Worm (Caenorhabditis elegans) whole organism, late embryonic: ENCODE results near the gene coel-1.

ENCODE experiments used
- C08G9.2 ChIP-seq: sonication (generic microtip); optimal IDR thresholded peaks from 2 replicates; lab custom pipeline; 2016; ENCODE audit warnings: mild to moderate bottlenecking, missing genetic modification characterization, moderate library complexity, missing compliant biosample characterization
- C38D4.7 ChIP-seq: fragments of 200-800 bp; sonication (Bioruptor generic); optimal IDR thresholded peaks from 2 replicates; lab custom pipeline; 2018; ENCODE audit warnings: mild to moderate bottlenecking, missing genetic modification characterization, moderate library complexity, missing compliant biosample characterization
- F13H6.1 ChIP-seq: sonication (generic microtip); optimal IDR thresholded peaks from 2 replicates; lab custom pipeline; 2016; ENCODE audit warnings: missing genetic modification characterization, missing compliant biosample characterization
- K02D7.2 ChIP-seq: sonication (generic microtip); optimal IDR thresholded peaks from 2 replicates; lab custom pipeline; 2017; ENCODE audit warnings: mild to moderate bottlenecking, missing genetic modification characterization, missing compliant biosample characterization
- K09A11.1 ChIP-seq: sonication (generic microtip); optimal IDR thresholded peaks from 2 replicates; lab custom pipeline; 2017; ENCODE audit warnings: antibody characterized with exemption, mild to moderate bottlenecking, missing genetic modification characterization, missing compliant biosample characterization; ENCODE audit not compliant: insufficient read depth
- T23F11.4 ChIP-seq: fragments of 200-800 bp; sonication (Bioruptor generic); optimal IDR thresholded peaks from 2 replicates; lab custom pipeline; 2018; ENCODE audit warnings: mild to moderate bottlenecking, missing genetic modification characterization, missing compliant biosample characterization
- ahr-1 ChIP-seq: sonication (generic microtip); optimal IDR thresholded peaks from 2 replicates; lab custom pipeline; 2016; ENCODE audit warnings: missing genetic modification characterization, missing compliant biosample characterization
- ama-1 ChIP-seq: fragments of 150-350 bp; optimal IDR thresholded peaks from 2 replicates; lab custom pipeline; 2014
- ceh-14 ChIP-seq: sonication (generic microtip); optimal IDR thresholded peaks from 2 replicates; lab custom pipeline; 2016; ENCODE audit warnings: missing genotype, missing genetic modification characterization, missing compliant biosample characterization
- ceh-18 ChIP-seq: sonication (generic microtip); optimal IDR thresholded peaks from 2 replicates; lab custom pipeline; 2016; ENCODE audit warnings: missing genetic modification characterization, missing compliant biosample characterization
- ceh-19 ChIP-seq: fragments of 200-800 bp; sonication (Bioruptor generic); optimal IDR thresholded peaks from 2 replicates; lab custom pipeline; 2018; ENCODE audit warnings: mild to moderate bottlenecking, missing genetic modification characterization, missing compliant biosample characterization
- ceh-22 ChIP-seq: sonication (generic microtip); optimal IDR thresholded peaks from 2 replicates; lab custom pipeline; 2017; ENCODE audit warnings: missing biosample characterization, missing genetic modification characterization
- ceh-30 ChIP-seq: fragments of 150-350 bp; optimal IDR thresholded peaks from 2 replicates; lab custom pipeline; 2014; ENCODE audit warnings: missing biosample characterization, missing genetic modification characterization
- ceh-31 ChIP-seq: sonication (generic microtip); optimal IDR thresholded peaks from 2 replicates; lab custom pipeline; 2016; ENCODE audit warnings: missing genetic modification characterization, missing compliant biosample characterization
- ceh-34 ChIP-seq: sonication (generic microtip); optimal IDR thresholded peaks from 2 replicates; lab custom pipeline; 2016; ENCODE audit warnings: mild to moderate bottlenecking, missing genetic modification characterization, missing compliant biosample characterization
- ceh-45 ChIP-seq: fragments of 200-800 bp; sonication (Bioruptor generic); IDR thresholded peaks from 2 replicates; pipeline ENCODE4 v1.3.6; 2022; ENCODE audit warnings: missing genetic modification reagents, missing genetic modification characterization, missing compliant biosample characterization
- ceh-48 ChIP-seq: sonication (generic microtip); optimal IDR thresholded peaks from 2 replicates; lab custom pipeline; 2016; ENCODE audit warnings: missing genetic modification characterization, inconsistent platforms, missing compliant biosample characterization
- ceh-6 ChIP-seq: fragments of 200-800 bp; sonication (Bioruptor generic); optimal IDR thresholded peaks from 2 replicates; lab custom pipeline; 2018; ENCODE audit warnings: mild to moderate bottlenecking, missing genetic modification characterization, missing compliant biosample characterization
- ceh-9 ChIP-seq: sonication (generic microtip); optimal IDR thresholded peaks from 2 replicates; lab custom pipeline; 2016; ENCODE audit warnings: mild to moderate bottlenecking, missing genetic modification characterization, inconsistent platforms, missing compliant biosample characterization
- che-1 ChIP-seq: sonication (generic microtip); optimal IDR thresholded peaks from 2 replicates; lab custom pipeline; 2016; ENCODE audit warnings: mild to moderate bottlenecking, missing genetic modification characterization, missing compliant biosample characterization
- elt-2 ChIP-seq: sonication (generic microtip); optimal IDR thresholded peaks from 2 replicates; lab custom pipeline; 2016; ENCODE audit warnings: missing genetic modification reagents, missing genetic modification characterization, missing compliant biosample characterization
- elt-4 ChIP-seq: sonication (generic microtip); optimal IDR thresholded peaks from 2 replicates; lab custom pipeline; 2016; ENCODE audit warnings: missing genetic modification characterization, missing compliant biosample characterization
- eyg-1 ChIP-seq: sonication (generic microtip); optimal IDR thresholded peaks from 2 replicates; lab custom pipeline; 2016; ENCODE audit warnings: missing genotype, missing genetic modification characterization, missing compliant biosample characterization
- fax-1 ChIP-seq: sonication (generic microtip); optimal IDR thresholded peaks from 2 replicates; lab custom pipeline; 2016; ENCODE audit warnings: missing genotype, missing genetic modification characterization, missing compliant biosample characterization
- fkh-10 ChIP-seq: fragments of 150-350 bp; optimal IDR thresholded peaks from 2 replicates; lab custom pipeline; 2014; ENCODE audit warnings: missing biosample characterization, missing genetic modification reagents, missing genetic modification characterization
- gmeb-2 ChIP-seq: sonication (generic microtip); optimal IDR thresholded peaks from 2 replicates; lab custom pipeline; 2016; ENCODE audit warnings: missing genetic modification characterization, inconsistent platforms, missing compliant biosample characterization
- hlh-13 ChIP-seq: fragments of 200-800 bp; sonication (Bioruptor generic); optimal IDR thresholded peaks from 2 replicates; lab custom pipeline; 2018; ENCODE audit warnings: mild to moderate bottlenecking, missing genetic modification characterization, missing compliant biosample characterization
- hlh-15 ChIP-seq: sonication (generic microtip); optimal IDR thresholded peaks from 2 replicates; lab custom pipeline; 2016; ENCODE audit warnings: missing genetic modification characterization, missing compliant biosample characterization
- hlh-6 ChIP-seq: sonication (generic microtip); optimal IDR thresholded peaks from 2 replicates; lab custom pipeline; 2016; ENCODE audit warnings: missing genotype, missing genetic modification characterization, missing compliant biosample characterization
- hlh-8 ChIP-seq: sonication (generic microtip); optimal IDR thresholded peaks from 2 replicates; lab custom pipeline; 2016; ENCODE audit warnings: missing genotype, missing genetic modification characterization, missing compliant biosample characterization
- lin-11 ChIP-seq: fragments of 200-800 bp; sonication (Bioruptor generic); optimal IDR thresholded peaks from 2 replicates; lab custom pipeline; 2018; ENCODE audit warnings: mild to moderate bottlenecking, missing genetic modification characterization, missing compliant biosample characterization
- madf-2 ChIP-seq: sonication (generic microtip); optimal IDR thresholded peaks from 2 replicates; lab custom pipeline; 2017; ENCODE audit warnings: missing genetic modification characterization, missing compliant biosample characterization
- mec-3 ChIP-seq: sonication (generic microtip); optimal IDR thresholded peaks from 2 replicates; lab custom pipeline; 2016; ENCODE audit warnings: borderline replicate concordance, missing genetic modification characterization, missing compliant biosample characterization
- nfya-1 ChIP-seq: sonication (generic microtip); optimal IDR thresholded peaks from 2 replicates; lab custom pipeline; 2017; ENCODE audit warnings: missing genetic modification characterization, mild to moderate bottlenecking, missing compliant biosample characterization, antibody characterized with exemption, moderate library complexity
- nhr-232 ChIP-seq: sonication (generic microtip); optimal IDR thresholded peaks from 2 replicates; lab custom pipeline; 2016; ENCODE audit warnings: missing genetic modification characterization, missing compliant biosample characterization
- odd-2 ChIP-seq: sonication (generic microtip); optimal IDR thresholded peaks from 2 replicates; lab custom pipeline; 2017; ENCODE audit warnings: antibody characterized with exemption, mild to moderate bottlenecking, missing genetic modification characterization, missing compliant biosample characterization
- pag-3 ChIP-seq: sonication (generic microtip); optimal IDR thresholded peaks from 2 replicates; lab custom pipeline; 2016; ENCODE audit warnings: missing compliant biosample characterization, missing genetic modification characterization, borderline replicate concordance
- pax-1 ChIP-seq: fragments of 150-350 bp; optimal IDR thresholded peaks from 2 replicates; lab custom pipeline; 2014; ENCODE audit warnings: missing biosample characterization, missing genetic modification characterization
- pha-2 ChIP-seq: sonication (generic microtip); optimal IDR thresholded peaks from 2 replicates; lab custom pipeline; 2017; ENCODE audit warnings: mild to moderate bottlenecking, missing genetic modification characterization, missing compliant biosample characterization
- ref-2 ChIP-seq: sonication (generic microtip); optimal IDR thresholded peaks from 2 replicates; lab custom pipeline; 2016; ENCODE audit warnings: missing genetic modification characterization, missing compliant biosample characterization
- rnt-1 ChIP-seq: sonication (generic microtip); optimal IDR thresholded peaks from 2 replicates; lab custom pipeline; 2016; ENCODE audit warnings: missing genetic modification characterization, missing compliant biosample characterization
- sdc-2 ChIP-seq: sonication (generic microtip); optimal IDR thresholded peaks from 2 replicates; lab custom pipeline; 2016; ENCODE audit warnings: missing genotype, missing genetic modification characterization, missing compliant biosample characterization
- sox-4 ChIP-seq: sonication (generic microtip); optimal IDR thresholded peaks from 2 replicates; lab custom pipeline; 2017; ENCODE audit warnings: mild to moderate bottlenecking, missing genetic modification characterization, inconsistent platforms, missing compliant biosample characterization
- tbx-2 ChIP-seq: sonication (generic microtip); optimal IDR thresholded peaks from 2 replicates; lab custom pipeline; 2016; ENCODE audit warnings: missing genetic modification characterization, missing compliant biosample characterization
- tbx-7 ChIP-seq: sonication (generic microtip); optimal IDR thresholded peaks from 2 replicates; lab custom pipeline; 2016; ENCODE audit warnings: missing genotype, missing genetic modification characterization, missing compliant biosample characterization
- ttx-3 ChIP-seq: sonication (generic microtip); optimal IDR thresholded peaks from 2 replicates; lab custom pipeline; 2016; ENCODE audit warnings: missing genetic modification reagents, missing genetic modification characterization, missing compliant biosample characterization
- unc-3 ChIP-seq, 2 experiments: fragments of 200-800 bp in 1 of 2; sonication (Bioruptor generic) in 1 of 2; sonication (generic microtip) in 1 of 2; conservative IDR thresholded peaks in 1 of 2; optimal IDR thresholded peaks in 1 of 2; 2 replicates each; pipeline versions ENCODE4 v1.3.6 to Lab custom; 2016 to 2022; ENCODE audit warnings: missing compliant biosample characterization in 2 of 2, missing genetic modification characterization in 2 of 2, missing genetic modification reagents in 1 of 2
- unc-42 ChIP-seq: sonication (generic microtip); optimal IDR thresholded peaks from 2 replicates; lab custom pipeline; 2016; ENCODE audit warnings: missing genotype, missing genetic modification characterization, missing compliant biosample characterization
- unc-55 ChIP-seq: sonication (generic microtip); optimal IDR thresholded peaks from 2 replicates; lab custom pipeline; 2017; ENCODE audit warnings: missing biosample characterization, missing genetic modification reagents, missing genetic modification characterization
- unc-86 ChIP-seq: sonication (generic microtip); optimal IDR thresholded peaks from 2 replicates; lab custom pipeline; 2016; ENCODE audit warnings: missing genetic modification characterization, missing compliant biosample characterization
- ztf-16 ChIP-seq: sonication (generic microtip); optimal IDR thresholded peaks from 2 replicates; lab custom pipeline; 2017; ENCODE audit warnings: missing genetic modification characterization, missing compliant biosample characterization

Gene coel-1

DNA sequence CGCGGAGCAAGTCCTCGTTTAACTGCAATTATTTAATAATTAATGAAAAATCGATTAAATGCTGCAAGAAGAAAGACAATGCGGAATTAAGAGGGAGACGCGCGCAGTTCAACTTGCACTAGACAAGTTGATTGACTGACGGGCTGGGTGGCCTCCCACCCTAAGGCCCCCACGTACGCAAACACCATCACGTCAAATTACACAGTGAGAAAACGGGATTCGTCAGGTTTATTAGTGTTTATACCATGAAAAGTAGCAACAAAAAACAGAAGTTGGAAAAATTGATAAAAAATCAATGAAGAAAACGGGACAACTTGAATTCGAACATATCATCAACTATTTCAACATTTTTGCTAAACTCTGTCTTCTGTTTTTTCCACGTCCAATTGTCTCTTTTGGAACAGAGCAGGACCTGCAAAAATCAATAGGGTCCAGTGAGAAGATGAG, 42.1 kb downstream of the coel-1 start:
- TF ChIP-seq pha-2 (tag; lab: Kevin White, UChicago) (no peak), K09A11.1 (tag; lab: Kevin White, UChicago) (no peak), gmeb-2 (tag; lab: Kevin White, UChicago) (no peak), sox-4 (tag; lab: Kevin White, UChicago) (no peak), C38D4.7 (no peak), unc-3 (GFP tag; conservative IDR thresholded peaks at IDR 0.05; lab: Robert Waterston, UW) (0 out of 2 replicates have a peak, but pooled peaks have one; percentile 27), unc-3 (tag; optimal IDR thresholded peaks at IDR 0.05; lab: Kevin White, UChicago) (no peak), nfya-1 (tag; lab: Kevin White, UChicago) (peak; percentile 13), ceh-34 (tag; lab: Kevin White, UChicago) (peak; percentile 26), pag-3 (tag; lab: Kevin White, UChicago) (no peak), odd-2 (tag; lab: Kevin White, UChicago) (no peak), ceh-9 (tag; lab: Kevin White, UChicago) (no peak), ceh-31 (tag; lab: Kevin White, UChicago) (peak; percentile 65), ztf-16 (tag; lab: Kevin White, UChicago) (no peak), mec-3 (tag; lab: Kevin White, UChicago) (no peak), unc-86 (tag; lab: Kevin White, UChicago) (peak; percentile 5), ceh-30 (tag; lab: Kevin White, UChicago) (no peak), ceh-18 (tag; lab: Kevin White, UChicago) (no peak), madf-2 (no peak), nhr-232 (tag; lab: Kevin White, UChicago) (no peak), hlh-8 (tag; lab: Kevin White, UChicago) (no peak), sdc-2 (tag; lab: Kevin White, UChicago) (peak; percentile 47), elt-4 (no peak), ceh-48 (tag; lab: Kevin White, UChicago) (peak; percentile 64), elt-2 (tag; lab: Kevin White, UChicago) (no peak), K02D7.2 (tag; lab: Kevin White, UChicago) (no peak), T23F11.4 (no peak), C08G9.2 (tag; lab: Kevin White, UChicago) (no peak), ref-2 (peak; percentile 32), ttx-3 (tag; lab: Kevin White, UChicago) (peak; percentile 24), fax-1 (no peak), hlh-6 (no peak), ama-1 (lab: Kevin White, UChicago) (no peak), ahr-1 (tag; lab: Kevin White, UChicago) (no peak), ceh-45 (GFP tag; lab: Robert Waterston, UW) (no peak), hlh-13 (GFP tag; lab: Kevin White, UChicago) (no peak), ceh-14 (tag; lab: Kevin White, UChicago) (peak; percentile 55), pax-1 (tag; lab: Kevin White, UChicago) (no peak), eyg-1 (tag; lab: Kevin White, UChicago) (no peak), lin-11 (tag; lab: Kevin White, UChicago) (no peak), tbx-2 (no peak), che-1 (tag; lab: Kevin White, UChicago) (no peak), ceh-6 (GFP tag; lab: Kevin White, UChicago) (no peak), F13H6.1 (tag; lab: Kevin White, UChicago) (no peak), rnt-1 (tag; lab: Kevin White, UChicago) (no peak), unc-55 (GFP tag; lab: Kevin White, UChicago) (peak; percentile 84), ceh-22 (no peak), tbx-7 (tag; lab: Kevin White, UChicago) (no peak), unc-42 (tag; lab: Kevin White, UChicago) (peak; percentile 18), ceh-19 (GFP tag; lab: Kevin White, UChicago) (no peak), hlh-15 (tag; lab: Kevin White, UChicago) (no peak), fkh-10 (GFP tag; lab: Kevin White, UChicago) (no peak)
- TF ChIP-seq, all 69 proteins: peak for 12
